Worm (Caenorhabditis elegans) whole organism, L4/young adult: ENCODE results near the gene T24A6.16.

Source experiments
- W03F9.2 ChIP-seq: fragments of 150-350 bp; optimal IDR thresholded peaks from 2 replicates; lab custom pipeline; 2014; ENCODE audit warnings: missing biosample characterization, missing genetic modification characterization
- dao-5 ChIP-seq: sonication (generic microtip); optimal IDR thresholded peaks from 2 replicates; lab custom pipeline; 2016; ENCODE audit warnings: missing genotype, missing genetic modification characterization, moderate library complexity, missing compliant biosample characterization

ce11 chrV:3523262-3523661, 39.5 kb downstream of the T24A6.16 start, which contains the start of gene irg-1:
- no peak for TF ChIP-seq W03F9.2 (tag; lab: Kevin White, UChicago)
- no peak for TF ChIP-seq dao-5 (tag; lab: Kevin White, UChicago)
